Fruit fly (Drosophila melanogaster) whole organism, wandering third instar larva: ENCODE data around the gene CG2260.

Experiments
- Abd-B ChIP-seq: fragments of >200 bp; optimal IDR thresholded peaks from 2 replicates; lab custom pipeline; 2017; ENCODE audit warnings: missing biosample characterization, missing genetic modification characterization
- CG32264 ChIP-seq: fragments of 200-800 bp; sonication (Bioruptor generic); optimal IDR thresholded peaks from 2 replicates; lab custom pipeline; 2016; ENCODE audit warnings: missing biosample characterization, missing genetic modification characterization
- CG9705 ChIP-seq: fragments of 200-800 bp; sonication (Bioruptor generic); optimal IDR thresholded peaks from 2 replicates; lab custom pipeline; 2018; ENCODE audit warnings: missing biosample characterization, mild to moderate bottlenecking, missing genetic modification characterization
- CrebA ChIP-seq: fragments of 200-800 bp; sonication (Bioruptor generic); optimal IDR thresholded peaks from 2 replicates; lab custom pipeline; 2016; ENCODE audit warnings: missing biosample characterization, mild to moderate bottlenecking, missing genetic modification characterization, borderline replicate concordance
- Dfd ChIP-seq: fragments of >200 bp; optimal IDR thresholded peaks from 2 replicates; lab custom pipeline; 2017; ENCODE audit warnings: missing biosample characterization, missing genetic modification characterization
- Dif ChIP-seq: fragments of 200-275, 200-300 bp; sonication (Bioruptor generic); optimal IDR thresholded peaks from 2 replicates; lab custom pipeline; 2018; ENCODE audit warnings: missing biosample characterization, missing genetic modification characterization; ENCODE audit not compliant: partially characterized antibody
- GATAd ChIP-seq: sonication (Bioruptor generic); optimal IDR thresholded peaks from 2 replicates; lab custom pipeline; 2016; ENCODE audit warnings: missing biosample characterization, missing genetic modification characterization
- HLH106 ChIP-seq: fragments of 200-800 bp; optimal IDR thresholded peaks from 3 replicates; lab custom pipeline; 2019; ENCODE audit warnings: missing biosample characterization, mild to moderate bottlenecking, missing genetic modification characterization, moderate library complexity
- Hnf4 ChIP-seq: fragments of 200-800 bp; sonication (Bioruptor generic); optimal IDR thresholded peaks from 2 replicates; lab custom pipeline; 2016; ENCODE audit warnings: missing biosample characterization, mild to moderate bottlenecking, missing genetic modification characterization
- Hr78 ChIP-seq: fragments of >200 bp; optimal IDR thresholded peaks from 2 replicates; lab custom pipeline; 2017; ENCODE audit warnings: missing biosample characterization, missing genetic modification characterization
- Hr83 ChIP-seq: fragments of 200-300 bp; sonication (Bioruptor generic); optimal IDR thresholded peaks from 2 replicates; lab custom pipeline; 2016; ENCODE audit warnings: missing biosample characterization, mild to moderate bottlenecking, missing genetic modification characterization, moderate library complexity; ENCODE audit not compliant: poor library complexity, severe bottlenecking
- Jra ChIP-seq: sonication (Bioruptor generic); optimal IDR thresholded peaks from 2 replicates; lab custom pipeline; 2016; ENCODE audit warnings: missing biosample characterization, missing genetic modification characterization
- Mio ChIP-seq: sonication (Bioruptor generic); optimal IDR thresholded peaks from 2 replicates; lab custom pipeline; 2016; ENCODE audit warnings: missing biosample characterization, missing genetic modification characterization
- Myc ChIP-seq: fragments of >200 bp; optimal IDR thresholded peaks from 2 replicates; lab custom pipeline; 2017
- N ChIP-seq: fragments of >200 bp; optimal IDR thresholded peaks from 2 replicates; lab custom pipeline; 2018; ENCODE audit warnings: missing biosample characterization, missing external identifiers, missing genetic modification characterization
- OdsH ChIP-seq: fragments of 200-800 bp; sonication (Bioruptor generic); optimal IDR thresholded peaks from 2 replicates; lab custom pipeline; 2016; ENCODE audit warnings: missing biosample characterization, mild to moderate bottlenecking, missing genetic modification characterization
- Rel ChIP-seq, 2 experiments: fragments of 200-800 bp; sonication (Bioruptor generic) in 1 of 2; optimal IDR thresholded peaks; 2 replicates in 1 of 2; 3 replicates in 1 of 2; lab custom pipeline; 2016 to 2019; ENCODE audit warnings: mild to moderate bottlenecking in 2 of 2, missing biosample characterization in 2 of 2, missing genetic modification characterization in 2 of 2, moderate library complexity in 1 of 2
- Sp1 ChIP-seq: fragments of 200-800 bp; sonication (Bioruptor generic); optimal IDR thresholded peaks from 3 replicates; lab custom pipeline; 2019; ENCODE audit warnings: missing biosample characterization, mild to moderate bottlenecking, missing genetic modification characterization, moderate library complexity
- Vsx2 ChIP-seq: fragments of 200-300, 225-300 bp; sonication (Bioruptor generic); optimal IDR thresholded peaks from 2 replicates; lab custom pipeline; 2018; ENCODE audit warnings: missing biosample characterization, missing genetic modification characterization; ENCODE audit not compliant: partially characterized antibody
- br ChIP-seq: fragments of 200-800 bp; sonication (Bioruptor generic); optimal IDR thresholded peaks from 2 replicates; lab custom pipeline; 2016; ENCODE audit warnings: missing biosample characterization, missing genetic modification characterization
- brk ChIP-seq: fragments of 200-800 bp; sonication (Bioruptor generic); optimal IDR thresholded peaks from 2 replicates; lab custom pipeline; 2016; ENCODE audit warnings: missing biosample characterization, mild to moderate bottlenecking, missing genetic modification characterization
- dl ChIP-seq, 2 experiments: fragments of 175-275, 200-275 bp in 1 of 2; fragments of 200-275 bp in 1 of 2; sonication (Bioruptor generic); optimal IDR thresholded peaks; lab custom pipeline; 2018; ENCODE audit warnings: mild to moderate bottlenecking in 2 of 2, missing biosample characterization in 2 of 2, missing genetic modification characterization in 2 of 2, moderate library complexity in 2 of 2; ENCODE audit not compliant: partially characterized antibody in 2 of 2, insufficient read depth in 1 of 2
- dmrt93B ChIP-seq: fragments of 200-800 bp; sonication (Bioruptor generic); optimal IDR thresholded peaks from 2 replicates; lab custom pipeline; 2018; ENCODE audit warnings: missing biosample characterization, mild to moderate bottlenecking, missing genetic modification characterization
- dsf ChIP-seq: sonication (Bioruptor generic); optimal IDR thresholded peaks from 2 replicates; lab custom pipeline; 2016; ENCODE audit warnings: missing biosample characterization, missing genetic modification characterization, borderline replicate concordance
- ey ChIP-seq: fragments of 200-800 bp; sonication (Bioruptor generic); optimal IDR thresholded peaks from 2 replicates; lab custom pipeline; 2016; ENCODE audit warnings: missing biosample characterization, missing genetic modification characterization
- foxo ChIP-seq, 2 experiments: fragments of 200-800 bp; sonication (Bioruptor generic); optimal IDR thresholded peaks; 2 replicates in 1 of 2; 3 replicates in 1 of 2; lab custom pipeline; 2016 to 2017; ENCODE audit warnings: missing biosample characterization in 2 of 2, missing genetic modification characterization in 2 of 2
- fru ChIP-seq: fragments of 200-800 bp; sonication (Bioruptor generic); optimal IDR thresholded peaks from 3 replicates; lab custom pipeline; 2016; ENCODE audit warnings: missing biosample characterization, mild to moderate bottlenecking, missing genetic modification characterization
- h ChIP-seq: fragments of 200-800 bp; sonication (Bioruptor generic); optimal IDR thresholded peaks from 3 replicates; lab custom pipeline; 2016; ENCODE audit warnings: missing biosample characterization, mild to moderate bottlenecking, missing genetic modification characterization
- jim ChIP-seq: fragments of 175-275, 200-325 bp; sonication (Bioruptor generic); optimal IDR thresholded peaks from 2 replicates; lab custom pipeline; 2016; ENCODE audit warnings: missing biosample characterization, mild to moderate bottlenecking, missing genetic modification characterization
- lola ChIP-seq: fragments of >200 bp; optimal IDR thresholded peaks from 2 replicates; lab custom pipeline; 2017; ENCODE audit warnings: missing biosample characterization, missing genetic modification characterization
- pan ChIP-seq: fragments of >200 bp; optimal IDR thresholded peaks from 2 replicates; lab custom pipeline; 2017
- psq ChIP-seq: fragments of 200-800 bp; sonication (Bioruptor generic); optimal IDR thresholded peaks from 3 replicates; lab custom pipeline; 2017; ENCODE audit warnings: missing biosample characterization, mild to moderate bottlenecking, missing genetic modification characterization, moderate library complexity
- rgr ChIP-seq: fragments of 200-800 bp; sonication (Bioruptor generic); optimal IDR thresholded peaks from 3 replicates; lab custom pipeline; 2016; ENCODE audit warnings: missing biosample characterization, mild to moderate bottlenecking, missing genetic modification characterization
- sage ChIP-seq: fragments of 200-800 bp; sonication (Bioruptor generic); optimal IDR thresholded peaks from 2 replicates; lab custom pipeline; 2016; ENCODE audit warnings: missing biosample characterization, mild to moderate bottlenecking, missing genetic modification characterization
- sv ChIP-seq: fragments of 200-800 bp; sonication (Bioruptor generic); optimal IDR thresholded peaks from 3 replicates; lab custom pipeline; 2016; ENCODE audit warnings: missing biosample characterization, missing genetic modification characterization
- tai ChIP-seq: sonication (Bioruptor generic); optimal IDR thresholded peaks from 2 replicates; lab custom pipeline; 2016; ENCODE audit warnings: missing biosample characterization, missing genetic modification characterization
- usp ChIP-seq: fragments of >200 bp; optimal IDR thresholded peaks from 2 replicates; lab custom pipeline; 2017; ENCODE audit warnings: missing biosample characterization, missing genetic modification characterization
- woc ChIP-seq: sonication (Bioruptor generic); optimal IDR thresholded peaks from 2 replicates; lab custom pipeline; 2016; ENCODE audit warnings: missing biosample characterization, mild to moderate bottlenecking, missing genetic modification characterization

The CG2260 gene

dm6 chrX:8100826-8101079, 20.2 kb downstream of the CG2260 start:
- TF ChIP-seq CG9705 (GFP tag; lab: Kevin White, UChicago) (no peak), woc (GFP tag; lab: Kevin White, UChicago) (no peak)
- TF ChIP-seq, all 38 proteins: peak for 0

DNA sequence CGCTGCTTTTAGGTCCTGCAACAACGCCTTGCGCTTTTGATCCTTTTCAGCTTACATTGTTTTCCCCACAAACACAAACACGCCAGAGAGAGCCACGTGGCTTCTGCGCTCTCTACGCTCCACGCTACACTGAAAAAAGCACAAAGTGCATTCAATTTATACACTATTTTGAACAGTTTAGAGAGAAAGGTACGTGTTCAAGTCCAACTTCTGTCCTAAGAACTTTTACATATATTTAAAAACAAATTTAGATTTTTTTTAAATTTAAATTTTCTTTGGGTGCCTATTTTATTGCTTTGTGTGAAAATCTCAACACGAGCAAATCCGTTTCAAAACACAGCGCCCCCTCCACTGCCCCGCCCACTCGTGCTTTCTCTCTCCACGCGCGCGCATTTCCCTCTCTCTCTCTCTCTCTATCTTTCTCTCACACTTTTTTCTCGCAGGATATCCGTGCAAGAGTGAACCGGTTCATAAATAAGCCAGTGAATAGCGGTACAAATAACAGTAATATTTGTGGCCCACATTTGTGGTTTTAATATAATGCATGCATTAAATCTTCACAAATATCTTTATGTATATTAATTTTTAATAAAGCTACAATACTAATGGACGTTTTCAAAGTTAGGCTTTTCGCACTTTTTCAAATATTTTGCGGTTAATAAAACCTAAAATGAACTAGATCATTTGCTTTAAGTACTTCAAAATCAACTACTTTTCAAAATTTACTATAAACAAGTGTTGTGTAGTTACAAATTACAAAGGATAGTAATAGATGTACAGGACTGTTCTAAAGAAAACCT, 20.7 kb downstream of the CG2260 start:
- TF ChIP-seq CG9705 (GFP tag; lab: Kevin White, UChicago) (no peak), Rel (GFP tag; optimal IDR thresholded peaks at IDR 0.05; lab: Kevin White, UChicago) (no peak), Rel (tag; optimal IDR thresholded peaks at IDR 0.05; lab: Kevin White, UChicago) (no peak), dsf (GFP tag; lab: Kevin White, UChicago) (no peak), Hnf4 (peak; percentile 57), ey (GFP tag; lab: Kevin White, UChicago) (peak; percentile 65), Sp1 (GFP tag; lab: Kevin White, UChicago) (peak; percentile 68), woc (GFP tag; lab: Kevin White, UChicago) (peak; percentile 50), dmrt93B (peak; percentile 33), Dfd (GFP tag; lab: Kevin White, UChicago) (no peak), dl (GFP tag; optimal IDR thresholded peaks at IDR 0.05; lab: Kevin White, UChicago; ENCODE audit: insufficient read depth in 1 of 2, partially characterized antibody in 2 of 2) (no peak), Mio (GFP tag; lab: Kevin White, UChicago) (no peak), jim (no peak), tai (GFP tag; lab: Kevin White, UChicago) (no peak), CG32264 (GFP tag; lab: Kevin White, UChicago) (no peak), Jra (no peak), brk (peak; percentile 64), GATAd (GFP tag; lab: Kevin White, UChicago) (no peak), Myc (no peak), Hr78 (no peak), Abd-B (GFP tag; lab: Kevin White, UChicago) (no peak), rgr (GFP tag; lab: Kevin White, UChicago) (peak; percentile 82), sage (GFP tag; lab: Kevin White, UChicago) (no peak), sv (peak; percentile 63), Hr83 (GFP tag; lab: Kevin White, UChicago) (no peak), HLH106 (peak; percentile 70), N (GFP tag; lab: Kevin White, UChicago) (no peak), Vsx2 (GFP tag; lab: Kevin White, UChicago) (no peak), pan (lab: Kevin White, UChicago) (no peak), h (GFP tag; lab: Kevin White, UChicago) (peak; percentile 82), Dif (GFP tag; lab: Kevin White, UChicago) (no peak), psq (peak; percentile 61), br (GFP tag; lab: Kevin White, UChicago) (peak; percentile 66), fru (GFP tag; lab: Kevin White, UChicago) (peak; percentile 72), CrebA (no peak), OdsH (GFP tag; lab: Kevin White, UChicago) (peak; percentile 63), usp (no peak), foxo (GFP tag; optimal IDR thresholded peaks at IDR 0.05; lab: Kevin White, UChicago) (peak in 1 of 2 experiments; percentile 77), lola (GFP tag; lab: Kevin White, UChicago) (no peak)

- no peak for TF ChIP-seq Hr78
- TF ChIP-seq dsf (GFP tag; lab: Kevin White, UChicago): no peak
- no peak for TF ChIP-seq Abd-B (GFP tag; lab: Kevin White, UChicago)
- no peak for TF ChIP-seq br (GFP tag; lab: Kevin White, UChicago)
- no peak for TF ChIP-seq tai (GFP tag; lab: Kevin White, UChicago)
- no peak for TF ChIP-seq Dfd (GFP tag; lab: Kevin White, UChicago)
- TF ChIP-seq fru (GFP tag; lab: Kevin White, UChicago): peak; percentile 16
- no peak for TF ChIP-seq OdsH (GFP tag; lab: Kevin White, UChicago)
- no peak for TF ChIP-seq Rel (GFP tag; optimal IDR thresholded peaks at IDR 0.05; lab: Kevin White, UChicago)
- peak; percentile 3 for TF ChIP-seq Rel (tag; optimal IDR thresholded peaks at IDR 0.05; lab: Kevin White, UChicago)
- no peak for TF ChIP-seq CrebA
- TF ChIP-seq Jra: no peak
- no peak for TF ChIP-seq CG9705 (GFP tag; lab: Kevin White, UChicago)
- no peak for TF ChIP-seq psq
These were observed 27.2 kb downstream of the CG2260 start, which contains the start of gene UbcE2H for dm6 chrX:8093722-8094177. TSS of gene UbcE2H (minus strand) at chrX:8094064.
